Worm (Caenorhabditis elegans) whole organism, late embryonic: Measurements from ENCODE around the gene sri-21.

Source experiments
- C08G9.2 ChIP-seq: sonication (generic microtip); optimal IDR thresholded peaks from 2 replicates; lab custom pipeline; 2016; ENCODE audit warnings: mild to moderate bottlenecking, missing genetic modification characterization, moderate library complexity, missing compliant biosample characterization
- C38D4.7 ChIP-seq: fragments of 200-800 bp; sonication (Bioruptor generic); optimal IDR thresholded peaks from 2 replicates; lab custom pipeline; 2018; ENCODE audit warnings: mild to moderate bottlenecking, missing genetic modification characterization, moderate library complexity, missing compliant biosample characterization
- K02D7.2 ChIP-seq: sonication (generic microtip); optimal IDR thresholded peaks from 2 replicates; lab custom pipeline; 2017; ENCODE audit warnings: mild to moderate bottlenecking, missing genetic modification characterization, missing compliant biosample characterization
- K09A11.1 ChIP-seq: sonication (generic microtip); optimal IDR thresholded peaks from 2 replicates; lab custom pipeline; 2017; ENCODE audit warnings: antibody characterized with exemption, mild to moderate bottlenecking, missing genetic modification characterization, missing compliant biosample characterization; ENCODE audit not compliant: insufficient read depth
- T23F11.4 ChIP-seq: fragments of 200-800 bp; sonication (Bioruptor generic); optimal IDR thresholded peaks from 2 replicates; lab custom pipeline; 2018; ENCODE audit warnings: mild to moderate bottlenecking, missing genetic modification characterization, missing compliant biosample characterization
- ama-1 ChIP-seq: fragments of 150-350 bp; optimal IDR thresholded peaks from 2 replicates; lab custom pipeline; 2014
- ceh-18 ChIP-seq: sonication (generic microtip); optimal IDR thresholded peaks from 2 replicates; lab custom pipeline; 2016; ENCODE audit warnings: missing genetic modification characterization, missing compliant biosample characterization
- ceh-19 ChIP-seq: fragments of 200-800 bp; sonication (Bioruptor generic); optimal IDR thresholded peaks from 2 replicates; lab custom pipeline; 2018; ENCODE audit warnings: mild to moderate bottlenecking, missing genetic modification characterization, missing compliant biosample characterization
- ceh-24 ChIP-seq: sonication (generic microtip); optimal IDR thresholded peaks from 2 replicates; lab custom pipeline; 2016; ENCODE audit warnings: mild to moderate bottlenecking, missing genetic modification characterization, missing compliant biosample characterization
- ceh-31 ChIP-seq: sonication (generic microtip); optimal IDR thresholded peaks from 2 replicates; lab custom pipeline; 2016; ENCODE audit warnings: missing genetic modification characterization, missing compliant biosample characterization
- ceh-48 ChIP-seq: sonication (generic microtip); optimal IDR thresholded peaks from 2 replicates; lab custom pipeline; 2016; ENCODE audit warnings: missing genetic modification characterization, inconsistent platforms, missing compliant biosample characterization
- ceh-6 ChIP-seq: fragments of 200-800 bp; sonication (Bioruptor generic); optimal IDR thresholded peaks from 2 replicates; lab custom pipeline; 2018; ENCODE audit warnings: mild to moderate bottlenecking, missing genetic modification characterization, missing compliant biosample characterization
- ceh-9 ChIP-seq: sonication (generic microtip); optimal IDR thresholded peaks from 2 replicates; lab custom pipeline; 2016; ENCODE audit warnings: mild to moderate bottlenecking, missing genetic modification characterization, inconsistent platforms, missing compliant biosample characterization
- che-1 ChIP-seq: sonication (generic microtip); optimal IDR thresholded peaks from 2 replicates; lab custom pipeline; 2016; ENCODE audit warnings: mild to moderate bottlenecking, missing genetic modification characterization, missing compliant biosample characterization
- dmd-4 ChIP-seq: sonication (generic microtip); optimal IDR thresholded peaks from 2 replicates; lab custom pipeline; 2016; ENCODE audit warnings: borderline replicate concordance, missing genetic modification characterization, missing compliant biosample characterization
- elt-2 ChIP-seq: sonication (generic microtip); optimal IDR thresholded peaks from 2 replicates; lab custom pipeline; 2016; ENCODE audit warnings: missing genetic modification reagents, missing genetic modification characterization, missing compliant biosample characterization
- elt-4 ChIP-seq: sonication (generic microtip); optimal IDR thresholded peaks from 2 replicates; lab custom pipeline; 2016; ENCODE audit warnings: missing genetic modification characterization, missing compliant biosample characterization
- ets-4 ChIP-seq: sonication (generic microtip); optimal IDR thresholded peaks from 2 replicates; lab custom pipeline; 2016; ENCODE audit warnings: missing genetic modification characterization, missing compliant biosample characterization
- fax-1 ChIP-seq: sonication (generic microtip); optimal IDR thresholded peaks from 2 replicates; lab custom pipeline; 2016; ENCODE audit warnings: missing genotype, missing genetic modification characterization, missing compliant biosample characterization
- fkh-10 ChIP-seq: fragments of 150-350 bp; optimal IDR thresholded peaks from 2 replicates; lab custom pipeline; 2014; ENCODE audit warnings: missing biosample characterization, missing genetic modification reagents, missing genetic modification characterization
- hlh-13 ChIP-seq: fragments of 200-800 bp; sonication (Bioruptor generic); optimal IDR thresholded peaks from 2 replicates; lab custom pipeline; 2018; ENCODE audit warnings: mild to moderate bottlenecking, missing genetic modification characterization, missing compliant biosample characterization
- hlh-15 ChIP-seq: sonication (generic microtip); optimal IDR thresholded peaks from 2 replicates; lab custom pipeline; 2016; ENCODE audit warnings: missing genetic modification characterization, missing compliant biosample characterization
- hlh-6 ChIP-seq: sonication (generic microtip); optimal IDR thresholded peaks from 2 replicates; lab custom pipeline; 2016; ENCODE audit warnings: missing genotype, missing genetic modification characterization, missing compliant biosample characterization
- hlh-8 ChIP-seq: sonication (generic microtip); optimal IDR thresholded peaks from 2 replicates; lab custom pipeline; 2016; ENCODE audit warnings: missing genotype, missing genetic modification characterization, missing compliant biosample characterization
- lin-11 ChIP-seq: fragments of 200-800 bp; sonication (Bioruptor generic); optimal IDR thresholded peaks from 2 replicates; lab custom pipeline; 2018; ENCODE audit warnings: mild to moderate bottlenecking, missing genetic modification characterization, missing compliant biosample characterization
- mec-3 ChIP-seq: sonication (generic microtip); optimal IDR thresholded peaks from 2 replicates; lab custom pipeline; 2016; ENCODE audit warnings: borderline replicate concordance, missing genetic modification characterization, missing compliant biosample characterization
- nfya-1 ChIP-seq: sonication (generic microtip); optimal IDR thresholded peaks from 2 replicates; lab custom pipeline; 2017; ENCODE audit warnings: missing genetic modification characterization, mild to moderate bottlenecking, missing compliant biosample characterization, antibody characterized with exemption, moderate library complexity
- nhr-232 ChIP-seq: sonication (generic microtip); optimal IDR thresholded peaks from 2 replicates; lab custom pipeline; 2016; ENCODE audit warnings: missing genetic modification characterization, missing compliant biosample characterization
- odd-2 ChIP-seq: sonication (generic microtip); optimal IDR thresholded peaks from 2 replicates; lab custom pipeline; 2017; ENCODE audit warnings: antibody characterized with exemption, mild to moderate bottlenecking, missing genetic modification characterization, missing compliant biosample characterization
- pax-1 ChIP-seq: fragments of 150-350 bp; optimal IDR thresholded peaks from 2 replicates; lab custom pipeline; 2014; ENCODE audit warnings: missing biosample characterization, missing genetic modification characterization
- pha-4 ChIP-seq: fragments of 150-350 bp; optimal IDR thresholded peaks from 2 replicates; lab custom pipeline; 2018; ENCODE audit warnings: missing biosample characterization, missing genetic modification reagents, missing genetic modification characterization
- pqm-1 ChIP-seq: sonication (generic microtip); optimal IDR thresholded peaks from 2 replicates; lab custom pipeline; 2016; ENCODE audit warnings: missing genetic modification characterization, missing compliant biosample characterization
- pros-1 ChIP-seq: fragments of 150-350 bp; optimal IDR thresholded peaks from 2 replicates; lab custom pipeline; 2014; ENCODE audit warnings: missing biosample characterization, missing genetic modification reagents, missing genetic modification characterization
- ref-2 ChIP-seq: sonication (generic microtip); optimal IDR thresholded peaks from 2 replicates; lab custom pipeline; 2016; ENCODE audit warnings: missing genetic modification characterization, missing compliant biosample characterization
- sdc-2 ChIP-seq: sonication (generic microtip); optimal IDR thresholded peaks from 2 replicates; lab custom pipeline; 2016; ENCODE audit warnings: missing genotype, missing genetic modification characterization, missing compliant biosample characterization
- sox-2 ChIP-seq: fragments of 200-800 bp; sonication (Bioruptor generic); IDR thresholded peaks from 2 replicates; pipeline ENCODE4 v1.3.6; 2022; ENCODE audit warnings: missing genetic modification reagents, missing genetic modification characterization, missing compliant biosample characterization
- syd-9 ChIP-seq: sonication (generic microtip); optimal IDR thresholded peaks from 2 replicates; lab custom pipeline; 2016; ENCODE audit warnings: mild to moderate bottlenecking, missing genetic modification characterization, moderate library complexity, missing compliant biosample characterization
- tbx-7 ChIP-seq: sonication (generic microtip); optimal IDR thresholded peaks from 2 replicates; lab custom pipeline; 2016; ENCODE audit warnings: missing genotype, missing genetic modification characterization, missing compliant biosample characterization
- ttx-3 ChIP-seq: sonication (generic microtip); optimal IDR thresholded peaks from 2 replicates; lab custom pipeline; 2016; ENCODE audit warnings: missing genetic modification reagents, missing genetic modification characterization, missing compliant biosample characterization
- unc-3 ChIP-seq, 2 experiments: fragments of 200-800 bp in 1 of 2; sonication (Bioruptor generic) in 1 of 2; sonication (generic microtip) in 1 of 2; conservative IDR thresholded peaks in 1 of 2; optimal IDR thresholded peaks in 1 of 2; 2 replicates each; pipeline versions ENCODE4 v1.3.6 to Lab custom; 2016 to 2022; ENCODE audit warnings: missing compliant biosample characterization in 2 of 2, missing genetic modification characterization in 2 of 2, missing genetic modification reagents in 1 of 2
- unc-55 ChIP-seq: sonication (generic microtip); optimal IDR thresholded peaks from 2 replicates; lab custom pipeline; 2017; ENCODE audit warnings: missing biosample characterization, missing genetic modification reagents, missing genetic modification characterization
- unc-86 ChIP-seq: sonication (generic microtip); optimal IDR thresholded peaks from 2 replicates; lab custom pipeline; 2016; ENCODE audit warnings: missing genetic modification characterization, missing compliant biosample characterization
- ztf-16 ChIP-seq: sonication (generic microtip); optimal IDR thresholded peaks from 2 replicates; lab custom pipeline; 2017; ENCODE audit warnings: missing genetic modification characterization, missing compliant biosample characterization

The sri-21 gene

ce11 chrV:3582671-3583070 is 33.0 kb downstream of the sri-21 start:
- TF ChIP-seq hlh-13 (GFP tag; lab: Kevin White, UChicago), result no peak
- no peak for TF ChIP-seq ets-4 (tag; lab: Kevin White, UChicago)
- no peak for TF ChIP-seq ttx-3 (tag; lab: Kevin White, UChicago)
- no peak for TF ChIP-seq sox-2 (GFP tag; lab: Robert Waterston, UW)
- no peak for TF ChIP-seq hlh-8 (tag; lab: Kevin White, UChicago)
- TF ChIP-seq T23F11.4 (GFP tag; lab: Kevin White, UChicago), result no peak
- no peak for TF ChIP-seq unc-55
- no peak for TF ChIP-seq elt-2

DNA sequence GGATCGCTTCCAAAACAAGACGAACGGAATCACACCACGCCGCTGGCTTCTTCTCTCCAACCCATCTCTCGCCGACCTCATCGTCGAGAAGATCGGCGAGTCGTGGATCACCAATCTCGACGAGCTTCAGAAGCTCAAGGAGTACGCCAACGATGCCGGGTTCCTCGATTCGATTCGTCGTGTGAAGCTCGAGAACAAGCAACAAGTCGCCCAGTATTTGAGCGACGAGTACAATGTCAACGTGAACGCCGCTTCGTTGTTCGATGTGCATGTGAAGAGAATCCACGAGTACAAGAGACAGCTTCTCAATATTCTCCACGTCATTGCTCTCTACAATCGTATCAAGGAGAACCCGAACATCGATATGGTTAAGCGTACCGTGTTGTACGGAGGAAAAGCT is 34.0 kb downstream of the sri-21 start:
- TF ChIP-seq pax-1, result no peak
- no peak for TF ChIP-seq elt-4 (tag; lab: Kevin White, UChicago)
- TF ChIP-seq pros-1, result no peak
- no peak for TF ChIP-seq ceh-31 (tag; lab: Kevin White, UChicago)
- TF ChIP-seq ceh-9 (tag; lab: Kevin White, UChicago), result no peak
- no peak for TF ChIP-seq sdc-2
- no peak for TF ChIP-seq che-1
- no peak for TF ChIP-seq lin-11
- no peak for TF ChIP-seq hlh-13 (GFP tag; lab: Kevin White, UChicago)
- TF ChIP-seq ceh-24 (tag; lab: Kevin White, UChicago), result no peak
- TF ChIP-seq K02D7.2 (tag; lab: Kevin White, UChicago), result no peak
- no peak for TF ChIP-seq dmd-4 (tag; lab: Kevin White, UChicago)
- no peak for TF ChIP-seq tbx-7
- no peak for TF ChIP-seq odd-2 (tag; lab: Kevin White, UChicago)
- no peak for TF ChIP-seq unc-3 (GFP tag; conservative IDR thresholded peaks at IDR 0.05; lab: Robert Waterston, UW)
- no peak for TF ChIP-seq unc-3 (tag; optimal IDR thresholded peaks at IDR 0.05; lab: Kevin White, UChicago)

ce11 chrV:3585011-3585410 is 35.4 kb downstream of the sri-21 start:
- TF ChIP-seq ceh-18 (tag; lab: Kevin White, UChicago), result no peak

DNA sequence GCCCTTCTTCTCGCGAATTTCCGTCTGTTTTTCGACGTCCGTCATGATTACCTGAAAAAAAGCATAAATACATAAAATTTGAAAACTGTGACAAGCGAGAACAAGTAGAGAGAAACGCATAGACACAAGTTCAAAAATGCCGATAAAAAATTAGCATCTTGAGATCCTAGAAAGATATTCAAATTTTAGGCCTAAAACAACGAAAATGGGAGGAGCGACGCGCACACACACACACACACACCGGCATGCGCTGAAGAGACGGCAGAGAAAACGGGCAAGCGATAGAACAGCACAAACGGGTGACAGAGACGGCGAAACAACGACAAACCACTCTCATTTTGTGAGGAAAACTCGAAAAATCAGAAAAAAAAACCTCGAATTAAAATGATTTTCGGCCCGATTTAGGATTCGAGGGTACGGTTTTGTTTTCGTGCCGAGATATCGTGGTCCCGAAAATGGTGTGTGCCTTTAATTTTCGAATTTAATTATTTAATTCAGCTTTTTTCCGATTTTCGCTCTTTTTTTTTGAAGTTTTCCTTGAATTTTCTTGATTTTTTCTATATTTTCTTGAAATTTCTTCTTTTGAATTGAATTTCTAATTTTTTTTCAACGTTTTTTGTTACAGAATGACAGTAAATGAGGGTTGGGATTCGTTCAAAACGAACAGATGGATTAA is 36.5 kb downstream of the sri-21 start, which contains the start of the genes rpl-11.1 and T22F3.2:
Gene rpl-11.1 (minus strand): TSS at position 51 of the 676 bp plus-strand sequence.
Gene T22F3.2 (plus strand): TSS at position 626 of the 676 bp plus-strand sequence.
- TF ChIP-seq ztf-16 (no peak), fax-1 (tag; lab: Kevin White, UChicago) (no peak), nfya-1 (tag; lab: Kevin White, UChicago) (peak; percentile 14)

DNA sequence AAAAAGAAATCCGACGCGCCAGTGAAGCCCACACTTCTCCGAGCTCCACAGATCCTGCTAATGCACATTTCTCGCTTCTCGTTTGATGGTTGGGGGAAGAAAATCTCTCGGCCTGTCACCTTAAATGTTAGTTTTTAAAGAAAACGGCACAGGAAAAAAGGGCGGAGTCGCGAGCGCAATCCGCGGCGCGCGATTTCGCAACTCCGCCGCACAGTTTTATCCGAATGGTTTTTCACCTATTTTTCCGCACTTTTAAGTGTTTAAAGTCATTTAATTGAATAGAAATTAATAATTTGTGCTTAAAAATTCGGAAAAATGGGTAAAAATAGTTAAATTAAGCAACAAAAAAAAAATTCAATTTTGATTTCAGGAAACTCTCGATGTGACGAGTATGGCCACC is 38.0 kb downstream of the sri-21 start:
- TF ChIP-seq pros-1 (no peak), C08G9.2 (tag; lab: Kevin White, UChicago) (no peak), syd-9 (tag; lab: Kevin White, UChicago) (no peak), ceh-18 (tag; lab: Kevin White, UChicago) (peak; percentile 19), unc-86 (tag; lab: Kevin White, UChicago) (peak; percentile 11), pqm-1 (tag; lab: Kevin White, UChicago) (no peak), mec-3 (tag; lab: Kevin White, UChicago) (peak; percentile 13), ama-1 (lab: Kevin White, UChicago) (no peak), ref-2 (no peak), K09A11.1 (peak; percentile 54), C38D4.7 (GFP tag; lab: Kevin White, UChicago) (peak; percentile 54), ttx-3 (tag; lab: Kevin White, UChicago) (peak; percentile 64), nhr-232 (tag; lab: Kevin White, UChicago) (peak; percentile 56), unc-3 (GFP tag; conservative IDR thresholded peaks at IDR 0.05; lab: Robert Waterston, UW) (0 out of 2 replicates have a peak, but pooled peaks have one; percentile 38), unc-3 (tag; optimal IDR thresholded peaks at IDR 0.05; lab: Kevin White, UChicago) (peak; percentile 55), fkh-10 (no peak), hlh-15 (peak; percentile 31), hlh-6 (tag; lab: Kevin White, UChicago) (no peak), ceh-48 (tag; lab: Kevin White, UChicago) (peak; percentile 34), pha-4 (tag; lab: Kevin White, UChicago) (no peak), ceh-24 (tag; lab: Kevin White, UChicago) (peak; percentile 0), ceh-19 (peak; percentile 49), nfya-1 (tag; lab: Kevin White, UChicago) (peak; percentile 24), ceh-6 (GFP tag; lab: Kevin White, UChicago) (peak; percentile 39)
